Worm (Caenorhabditis elegans) whole organism, L3 larva: ENCODE data around the gene snb-7.

Experiments used
- aly-2 ChIP-seq: fragments of 150-350 bp; optimal IDR thresholded peaks from 2 replicates; lab custom pipeline; 2014; ENCODE audit warnings: missing biosample characterization, missing genetic modification characterization
- ceh-16 ChIP-seq: sonication (generic microtip); optimal IDR thresholded peaks from 2 replicates; lab custom pipeline; 2017; ENCODE audit warnings: missing biosample characterization, missing genetic modification characterization
- ceh-82 ChIP-seq: fragments of 150-350 bp; optimal IDR thresholded peaks from 2 replicates; lab custom pipeline; 2014; ENCODE audit warnings: missing biosample characterization, missing genetic modification characterization
- egl-5 ChIP-seq: fragments of 150-350 bp; optimal IDR thresholded peaks from 2 replicates; lab custom pipeline; 2017; ENCODE audit warnings: missing biosample characterization, missing genetic modification reagents, missing genetic modification characterization, inconsistent platforms
- elt-1 ChIP-seq: fragments of 150-350 bp; optimal IDR thresholded peaks from 2 replicates; lab custom pipeline; 2014; ENCODE audit warnings: missing biosample characterization, missing genetic modification characterization
- elt-2 ChIP-seq: sonication (generic microtip); optimal IDR thresholded peaks from 2 replicates; lab custom pipeline; 2016; ENCODE audit warnings: missing genetic modification reagents, mild to moderate bottlenecking, missing genetic modification characterization, missing compliant biosample characterization
- elt-3 ChIP-seq, 3 experiments: fragments of 150-350 bp in 1 of 3; sonication (generic microtip) in 2 of 3; optimal IDR thresholded peaks; 2 replicates in 2 of 3; 4 replicates in 1 of 3; lab custom pipeline; 2014 to 2017; ENCODE audit warnings: missing biosample characterization in 3 of 3, missing genetic modification characterization in 3 of 3
- lin-15B ChIP-seq: fragments of 150-350 bp; optimal IDR thresholded peaks from 2 replicates; lab custom pipeline; 2014; ENCODE audit warnings: missing biosample characterization, missing genetic modification characterization
- nfya-1 ChIP-seq: sonication (generic microtip); optimal IDR thresholded peaks from 2 replicates; lab custom pipeline; 2017; ENCODE audit warnings: missing genetic modification characterization, mild to moderate bottlenecking, missing compliant biosample characterization, antibody characterized with exemption, moderate library complexity; ENCODE audit not compliant: insufficient read depth
- pha-4 ChIP-seq: fragments of 150-350 bp; optimal IDR thresholded peaks from 2 replicates; lab custom pipeline; 2014; ENCODE audit warnings: missing biosample characterization, missing genetic modification reagents, missing genetic modification characterization
- pqm-1 ChIP-seq: fragments of 150-350 bp; optimal IDR thresholded peaks from 2 replicates; lab custom pipeline; 2017; ENCODE audit warnings: missing biosample characterization, missing genetic modification characterization, inconsistent platforms
- snpc-4 ChIP-seq: fragments of 150-350 bp; optimal IDR thresholded peaks from 2 replicates; lab custom pipeline; 2014; ENCODE audit warnings: missing biosample characterization, missing genetic modification characterization
- tbx-2 ChIP-seq: sonication (generic microtip); optimal IDR thresholded peaks from 2 replicates; lab custom pipeline; 2016; ENCODE audit warnings: mild to moderate bottlenecking, missing genetic modification characterization, missing compliant biosample characterization
- ztf-11 ChIP-seq: fragments of 150-350 bp; optimal IDR thresholded peaks from 2 replicates; lab custom pipeline; 2014; ENCODE audit warnings: missing biosample characterization, missing genetic modification characterization

- peak; percentile 15 for TF ChIP-seq snpc-4 (tag; lab: Kevin White, UChicago)
- TF ChIP-seq elt-2 (tag; lab: Kevin White, UChicago): peak; percentile 14
- TF ChIP-seq lin-15B (tag; lab: Kevin White, UChicago): peak; percentile 79
- no peak for TF ChIP-seq pqm-1 (tag; lab: Kevin White, UChicago)
- TF ChIP-seq aly-2 (tag; lab: Kevin White, UChicago): no peak
- TF ChIP-seq ceh-16 (tag; lab: Kevin White, UChicago): no peak
- TF ChIP-seq ztf-11 (tag; lab: Kevin White, UChicago): no peak
- no peak for TF ChIP-seq tbx-2 (tag; lab: Kevin White, UChicago)
- peak; percentile 38 for TF ChIP-seq nfya-1 (tag; lab: Kevin White, UChicago)
- peak; percentile 57 for TF ChIP-seq pha-4
- no peak for TF ChIP-seq ceh-82 (tag; lab: Kevin White, UChicago)
- TF ChIP-seq egl-5: no peak
- no peak for TF ChIP-seq elt-1
- TF ChIP-seq elt-3 (tag; optimal IDR thresholded peaks at IDR 0.05; lab: Kevin White, UChicago): no peak
Observed at ce11 chrIV:12605401-12605800, 44.7 kb downstream of the snb-7 start, which contains the start of gene Y55D9A.2.
